Fruit fly (Drosophila melanogaster) whole organism, embryonic: ENCODE data around the gene ps.

Experiments
- Adf1 ChIP-seq: fragments of 200-800 bp; sonication (Bioruptor generic); IDR thresholded peaks from 2 replicates; pipeline ENCODE4 v1.3.6; 2022; ENCODE audit warnings: missing biosample characterization, missing genetic modification characterization
- Atf3 ChIP-seq: fragments of 200-800 bp; sonication (Bioruptor generic); optimal IDR thresholded peaks from 3 replicates; lab custom pipeline; 2016; ENCODE audit warnings: missing biosample characterization, missing genetic modification characterization
- Bgb ChIP-seq: fragments of 200-800 bp; sonication (Bioruptor generic); IDR thresholded peaks from 2 replicates; pipeline ENCODE4 v1.3.6; 2022; ENCODE audit warnings: missing biosample characterization, missing genetic modification characterization; ENCODE audit not compliant: partially characterized antibody
- CG11695 ChIP-seq: fragments of 200-800 bp; sonication (Bioruptor generic); IDR thresholded peaks from 3 replicates; pipeline ENCODE4 v1.3.6; 2022; ENCODE audit warnings: missing biosample characterization, missing genetic modification characterization
- CG14860 ChIP-seq: fragments of 200-800 bp; sonication (Bioruptor generic); IDR thresholded peaks from 3 replicates; pipeline ENCODE4 v1.3.6; 2022; ENCODE audit warnings: missing biosample characterization, missing genetic modification characterization; ENCODE audit not compliant: partially characterized antibody
- CG18262 ChIP-seq: fragments of 200-800 bp; optimal IDR thresholded peaks from 3 replicates; lab custom pipeline; 2019; ENCODE audit warnings: missing biosample characterization, mild to moderate bottlenecking, missing genetic modification characterization, moderate library complexity
- CG2889 ChIP-seq: fragments of 200-800 bp; sonication (Bioruptor generic); IDR thresholded peaks from 3 replicates; pipeline ENCODE4 v1.3.6; 2022; ENCODE audit warnings: missing biosample characterization, missing genetic modification characterization
- CG31441 ChIP-seq: fragments of 200-800 bp; sonication (Bioruptor generic); IDR thresholded peaks from 2 replicates; pipeline ENCODE4 v1.3.6; 2022; ENCODE audit warnings: missing biosample characterization, missing genetic modification characterization
- CG32772 ChIP-seq: fragments of 200-800 bp; sonication (Bioruptor generic); IDR thresholded peaks from 2 replicates; pipeline ENCODE4 v1.3.6; 2022; ENCODE audit warnings: missing biosample characterization, missing genetic modification characterization
- CG3281 ChIP-seq: fragments of 200-800 bp; sonication (Bioruptor generic); optimal IDR thresholded peaks from 3 replicates; lab custom pipeline; 2017; ENCODE audit warnings: missing biosample characterization, mild to moderate bottlenecking, missing genetic modification characterization
- CG33213 ChIP-seq: fragments of 200-800 bp; sonication (Bioruptor generic); optimal IDR thresholded peaks from 3 replicates; lab custom pipeline; 2016; ENCODE audit warnings: missing biosample characterization, missing genetic modification characterization
- CG3995 ChIP-seq: fragments of 200-800 bp; sonication (Bioruptor generic); optimal IDR thresholded peaks from 3 replicates; lab custom pipeline; 2016; ENCODE audit warnings: missing biosample characterization, missing genetic modification characterization
- CG6765 ChIP-seq: fragments of 200-800 bp; sonication (Bioruptor generic); optimal IDR thresholded peaks from 3 replicates; lab custom pipeline; 2017; ENCODE audit warnings: missing biosample characterization, mild to moderate bottlenecking, missing genetic modification characterization
- CG6854 ChIP-seq: fragments of 200-800 bp; sonication (Bioruptor generic); optimal IDR thresholded peaks from 3 replicates; lab custom pipeline; 2017; ENCODE audit warnings: missing biosample characterization, mild to moderate bottlenecking, missing genetic modification characterization
- CG9876 ChIP-seq: fragments of 200-800 bp; sonication (Bioruptor generic); optimal IDR thresholded peaks from 2 replicates; lab custom pipeline; 2016; ENCODE audit warnings: missing biosample characterization, missing genetic modification characterization
- CG9932 ChIP-seq: fragments of 200-800 bp; sonication (Bioruptor generic); IDR thresholded peaks from 2 replicates; pipeline ENCODE4 v1.3.6; 2022; ENCODE audit warnings: missing biosample characterization, missing genetic modification characterization
- Dad ChIP-seq: fragments of 200-800 bp; sonication (Bioruptor generic); optimal IDR thresholded peaks from 3 replicates; lab custom pipeline; 2016; ENCODE audit warnings: missing biosample characterization, missing genetic modification characterization
- Deaf1 ChIP-seq: fragments of 200-800 bp; optimal IDR thresholded peaks from 3 replicates; lab custom pipeline; 2019; ENCODE audit warnings: missing biosample characterization, mild to moderate bottlenecking, missing genetic modification characterization, moderate library complexity
- Dll ChIP-seq: fragments of 200-800 bp; sonication (Bioruptor generic); IDR thresholded peaks from 4 replicates; pipeline ENCODE4 v1.3.6; 2022; ENCODE audit warnings: missing biosample characterization, missing genetic modification characterization; ENCODE audit not compliant: partially characterized antibody
- E2f1 ChIP-seq: fragments of 200-800 bp; sonication (Bioruptor generic); IDR thresholded peaks from 2 replicates; pipeline ENCODE4 v1.3.6; 2022; ENCODE audit warnings: missing biosample characterization, missing genetic modification characterization
- Fer3 ChIP-seq: fragments of 200-800 bp; sonication (Bioruptor generic); optimal IDR thresholded peaks from 2 replicates; lab custom pipeline; 2018; ENCODE audit warnings: missing biosample characterization, mild to moderate bottlenecking, missing genetic modification characterization, moderate library complexity
- H15 ChIP-seq: fragments of 200-800 bp; sonication (Bioruptor generic); IDR thresholded peaks from 3 replicates; pipeline ENCODE4 v1.3.6; 2022; ENCODE audit warnings: missing biosample characterization, missing genetic modification characterization
- Lhr ChIP-seq: fragments of 200-800 bp; sonication (Bioruptor generic); optimal IDR thresholded peaks from 3 replicates; lab custom pipeline; 2017; ENCODE audit warnings: mild to moderate bottlenecking, missing biosample characterization, missing genetic modification reagents, missing genetic modification characterization
- Meics ChIP-seq: fragments of 200-800 bp; sonication (Bioruptor generic); optimal IDR thresholded peaks from 2 replicates; lab custom pipeline; 2017; ENCODE audit warnings: missing biosample characterization, mild to moderate bottlenecking, missing genetic modification characterization
- Nf-YB ChIP-seq: fragments of 200-800 bp; sonication (Bioruptor generic); optimal IDR thresholded peaks from 3 replicates; lab custom pipeline; 2019; ENCODE audit warnings: missing biosample characterization, mild to moderate bottlenecking, missing genetic modification characterization, moderate library complexity
- Oaz ChIP-seq: fragments of 200-800 bp; sonication (Bioruptor generic); IDR thresholded peaks from 2 replicates; pipeline ENCODE4 v1.3.6; 2022; ENCODE audit warnings: missing biosample characterization, missing genetic modification characterization
- Sox100B ChIP-seq: fragments of 200-800 bp; sonication (Bioruptor generic); optimal IDR thresholded peaks from 3 replicates; lab custom pipeline; 2018; ENCODE audit warnings: missing biosample characterization, mild to moderate bottlenecking, missing genetic modification characterization
- Ssrp ChIP-seq: fragments of 200-800 bp; sonication (Bioruptor generic); optimal IDR thresholded peaks from 2 replicates; lab custom pipeline; 2018; ENCODE audit warnings: missing biosample characterization, mild to moderate bottlenecking, missing genetic modification characterization, moderate library complexity
- Taf1 ChIP-seq: fragments of 200-800 bp; sonication (Bioruptor generic); IDR thresholded peaks from 2 replicates; pipeline ENCODE4 v1.3.6; 2022; ENCODE audit warnings: missing biosample characterization, missing genetic modification characterization
- Usf ChIP-seq: fragments of 200-800 bp; sonication (Bioruptor generic); optimal IDR thresholded peaks from 2 replicates; lab custom pipeline; 2017; ENCODE audit warnings: missing genotype, missing biosample characterization, missing genetic modification characterization
- ac ChIP-seq: fragments of 200-800 bp; sonication (Bioruptor generic); optimal IDR thresholded peaks from 3 replicates; lab custom pipeline; 2017; ENCODE audit warnings: missing biosample characterization, mild to moderate bottlenecking, missing genetic modification characterization
- amos ChIP-seq: fragments of 200-800 bp; sonication (Bioruptor generic); IDR thresholded peaks from 2 replicates; pipeline ENCODE4 v1.3.6; 2022; ENCODE audit warnings: missing biosample characterization, missing genetic modification characterization; ENCODE audit not compliant: partially characterized antibody
- ara ChIP-seq: fragments of 200-800 bp; sonication (Bioruptor generic); IDR thresholded peaks from 2 replicates; pipeline ENCODE4 v1.3.6; 2022; ENCODE audit warnings: missing biosample characterization, missing genetic modification characterization
- bowl ChIP-seq: fragments of 200-800 bp; sonication (Bioruptor generic); IDR thresholded peaks from 2 replicates; pipeline ENCODE4 v1.3.6; 2022; ENCODE audit warnings: missing biosample characterization, missing genetic modification characterization
- cas ChIP-seq: fragments of 200-800 bp; sonication (Bioruptor generic); IDR thresholded peaks from 2 replicates; pipeline ENCODE4 v1.3.6; 2022; ENCODE audit warnings: missing biosample characterization, missing genetic modification characterization
- chif ChIP-seq, 2 experiments: fragments of 200-800 bp; sonication (Bioruptor generic); optimal IDR thresholded peaks; 3 replicates each; lab custom pipeline; 2016; ENCODE audit warnings: missing biosample characterization in 2 of 2, missing genetic modification characterization in 2 of 2
- chm ChIP-seq: fragments of 200-800 bp; sonication (Bioruptor generic); IDR thresholded peaks from 2 replicates; pipeline ENCODE4 v1.3.6; 2022; ENCODE audit warnings: missing biosample characterization, missing genetic modification characterization
- crp ChIP-seq, 2 experiments: fragments of 200-800 bp; sonication (Bioruptor generic); optimal IDR thresholded peaks; 2 replicates in 1 of 2; 3 replicates in 1 of 2; lab custom pipeline; 2017; ENCODE audit warnings: missing biosample characterization in 2 of 2, missing genetic modification characterization in 2 of 2, mild to moderate bottlenecking in 1 of 2, moderate library complexity in 1 of 2
- disco-r ChIP-seq: fragments of 200-800 bp; sonication (Bioruptor generic); optimal IDR thresholded peaks from 2 replicates; lab custom pipeline; 2016; ENCODE audit warnings: missing biosample characterization, missing genetic modification characterization
- dm ChIP-seq: fragments of 200-800 bp; sonication (Bioruptor generic); optimal IDR thresholded peaks from 3 replicates; lab custom pipeline; 2016; ENCODE audit warnings: missing biosample characterization, missing genetic modification characterization
- ems ChIP-seq: fragments of 200-800 bp; sonication (Bioruptor generic); optimal IDR thresholded peaks from 3 replicates; lab custom pipeline; 2016; ENCODE audit warnings: missing biosample characterization, missing genetic modification characterization
- jumu ChIP-seq: fragments of 200-800 bp; sonication (Bioruptor generic); optimal IDR thresholded peaks from 3 replicates; lab custom pipeline; 2016; ENCODE audit warnings: missing biosample characterization, missing genetic modification characterization
- lola ChIP-seq, 3 experiments: fragments of >200 bp in 2 of 3; fragments of 200-800 bp in 1 of 3; sonication (Bioruptor generic) in 1 of 3; optimal IDR thresholded peaks; 2 replicates each; lab custom pipeline; 2017 to 2019; ENCODE audit warnings: missing biosample characterization in 3 of 3, missing genetic modification characterization in 3 of 3, mild to moderate bottlenecking in 1 of 3, moderate library complexity in 1 of 3
- pho ChIP-seq: fragments of 200-800 bp; sonication (Bioruptor generic); optimal IDR thresholded peaks from 2 replicates; lab custom pipeline; 2016; ENCODE audit warnings: missing biosample characterization, missing genetic modification characterization
- pzg ChIP-seq: fragments of 200-800 bp; sonication (Bioruptor generic); optimal IDR thresholded peaks from 3 replicates; lab custom pipeline; 2018; ENCODE audit warnings: missing biosample characterization, mild to moderate bottlenecking, missing genetic modification characterization, moderate library complexity
- row ChIP-seq: fragments of 200-800 bp; sonication (Bioruptor generic); IDR thresholded peaks from 3 replicates; pipeline ENCODE4 v1.3.6; 2022; ENCODE audit warnings: missing biosample characterization, missing genetic modification characterization
- tgo ChIP-seq: fragments of 200-800 bp; sonication (Bioruptor generic); IDR thresholded peaks from 3 replicates; pipeline ENCODE4 v1.3.6; 2022; ENCODE audit warnings: missing biosample characterization, missing genetic modification characterization
- wdn ChIP-seq: fragments of 200-800 bp; sonication (Bioruptor generic); IDR thresholded peaks from 2 replicates; pipeline ENCODE4 v1.3.6; 2022; ENCODE audit warnings: missing biosample characterization, missing genetic modification characterization
- zen2 ChIP-seq: fragments of 200-800 bp; sonication (Bioruptor generic); IDR thresholded peaks from 3 replicates; pipeline ENCODE4 v1.3.6; 2022; ENCODE audit warnings: missing biosample characterization, missing genetic modification characterization; ENCODE audit not compliant: partially characterized antibody
- zf30C ChIP-seq: fragments of 200-800 bp; sonication (Bioruptor generic); optimal IDR thresholded peaks from 3 replicates; lab custom pipeline; 2018; ENCODE audit warnings: missing biosample characterization, mild to moderate bottlenecking, missing genetic modification characterization

Gene ps

DNA sequence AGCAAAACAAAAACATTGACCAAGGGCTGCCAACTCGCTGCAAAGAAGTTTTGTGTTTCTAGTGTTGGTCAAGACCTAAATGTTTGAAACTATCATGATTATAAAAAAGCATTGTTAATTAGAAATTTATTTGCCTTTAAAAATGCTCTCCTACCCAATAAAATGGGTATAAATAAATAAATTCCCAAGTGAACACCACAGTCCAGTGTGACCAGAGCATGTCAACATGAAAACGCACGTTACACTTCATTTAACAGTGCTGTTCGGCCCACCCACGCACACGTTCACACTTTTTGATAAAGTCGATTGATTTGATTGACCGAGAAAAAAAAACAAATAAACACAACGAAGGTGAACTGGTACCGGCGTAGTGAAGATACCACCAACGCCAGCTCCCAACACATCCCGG, 13.6 kb upstream of the ps start, which contains the start of the genes CG9356, BBIP1 and CG8135 (continued):
- TF ChIP-seq crp (GFP tag; optimal IDR thresholded peaks at IDR 0.05; lab: Kevin White, UChicago) (peak in 1 of 2 experiments; percentile 37), Atf3 (GFP tag; lab: Kevin White, UChicago) (peak; percentile 63), Fer3 (tag; lab: Kevin White, UChicago) (peak; percentile 64), Usf (GFP tag; lab: Kevin White, UChicago) (no peak), Oaz (GFP tag; lab: Robert Waterston, UW) (no peak), chm (GFP tag; lab: Robert Waterston, UW) (no peak), chif (GFP tag; optimal IDR thresholded peaks at IDR 0.05; lab: Kevin White, UChicago) (peak; percentile 81 to 83), amos (GFP tag; lab: Robert Waterston, UW) (no peak), E2f1 (peak; percentile 66), Nf-YB (GFP tag; lab: Kevin White, UChicago) (peak; percentile 61), Ssrp (tag; lab: Kevin White, UChicago) (peak; percentile 45), CG9876 (GFP tag; lab: Kevin White, UChicago) (peak; percentile 61), tgo (GFP tag; lab: Robert Waterston, UW) (peak; percentile 60; the same call in 2 of the 3 replicates), CG3281 (peak; percentile 63), wdn (GFP tag; lab: Robert Waterston, UW) (no peak), H15 (peak; percentile 66; the same call in 2 of the 3 replicates), bowl (GFP tag; lab: Robert Waterston, UW) (no peak), Taf1 (no peak), row (GFP tag; lab: Robert Waterston, UW) (peak; percentile 67), Lhr (GFP tag; lab: Kevin White, UChicago) (peak; percentile 84), CG18262 (tag; lab: Kevin White, UChicago) (peak; percentile 63), jumu (peak; percentile 80), CG6765 (GFP tag; lab: Kevin White, UChicago) (peak; percentile 44), pzg (GFP tag; lab: Kevin White, UChicago) (peak; percentile 96), Sox100B (GFP tag; lab: Kevin White, UChicago) (no peak), ems (GFP tag; lab: Kevin White, UChicago) (peak; percentile 80), Meics (GFP tag; lab: Kevin White, UChicago) (peak; percentile 41), CG14860 (GFP tag; lab: Robert Waterston, UW) (no peak), CG6854 (peak; percentile 22), Bgb (GFP tag; lab: Robert Waterston, UW) (no peak), CG2889 (GFP tag; lab: Robert Waterston, UW) (0 out of 3 replicates have a peak, but pooled peaks have one; percentile 34), Deaf1 (tag; lab: Kevin White, UChicago) (no peak), cas (GFP tag; lab: Robert Waterston, UW) (peak; percentile 37; the same call in 1 of the 2 replicates), disco-r (GFP tag; lab: Kevin White, UChicago) (no peak), CG3995 (GFP tag; lab: Kevin White, UChicago) (peak; percentile 40), Dll (GFP tag; lab: Robert Waterston, UW) (peak; percentile 63; the same call in 3 of the 4 replicates), ac (GFP tag; lab: Kevin White, UChicago) (no peak), CG11695 (GFP tag; lab: Robert Waterston, UW) (peak; percentile 55; the same call in 1 of the 3 replicates), Dad (peak; percentile 81), CG32772 (GFP tag; lab: Robert Waterston, UW) (peak; percentile 69), CG9932 (GFP tag; lab: Robert Waterston, UW) (peak; percentile 75), ara (peak; percentile 65), Adf1 (peak; percentile 29; the same call in 1 of the 2 replicates), dm (GFP tag; lab: Kevin White, UChicago) (peak; percentile 73), CG33213 (GFP tag; lab: Kevin White, UChicago) (peak; percentile 94), pho (peak; percentile 78), lola (GFP tag; optimal IDR thresholded peaks at IDR 0.05; lab: Kevin White, UChicago) (peak in 1 of 3 experiments; percentile 55), zen2 (GFP tag; lab: Robert Waterston, UW) (no peak), zf30C (GFP tag; lab: Kevin White, UChicago) (no peak), CG31441 (GFP tag; lab: Robert Waterston, UW) (no peak; the same call in 1 of the 2 replicates)
